Fruit fly (Drosophila melanogaster): ENCODE data around the gene Rubicon.

Rubicon gene

DNA sequence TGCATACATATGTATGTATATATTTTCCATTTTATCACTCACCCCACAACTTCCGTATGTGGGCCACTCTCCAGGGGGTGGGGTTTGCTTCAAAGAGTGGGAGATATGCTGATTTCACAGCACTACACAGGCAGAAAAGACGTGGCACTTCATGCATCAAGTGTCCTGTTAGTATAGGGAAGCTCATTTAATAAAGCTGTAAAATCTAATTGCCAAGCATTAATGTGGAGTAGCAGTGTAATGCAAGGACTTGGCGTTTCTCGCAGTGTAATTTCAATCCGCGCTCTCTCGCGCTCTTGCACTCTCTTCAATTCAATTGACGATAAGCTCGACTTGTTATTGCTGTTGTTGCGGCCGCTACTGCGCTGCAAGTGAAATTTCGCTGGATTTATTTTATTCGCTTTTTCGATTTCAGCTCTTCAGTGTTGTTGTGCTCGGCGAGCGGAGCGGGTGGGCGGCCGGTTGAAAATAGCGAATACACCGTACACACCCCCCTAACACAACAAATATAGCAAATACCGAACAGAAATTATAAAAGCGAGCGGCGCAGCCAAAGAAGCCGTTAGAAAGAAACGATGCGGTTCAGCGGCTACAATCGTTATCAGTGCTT is 32.5 kb downstream of the Rubicon start, which contains the start of gene Hexo2 (continued):
- peak; percentile 98 for TF ChIP-seq Drgx (GFP tag; IDR thresholded peaks at IDR 0.05)
- peak; percentile 73 for TF ChIP-seq CG15073 (GFP tag; optimal IDR thresholded peaks at IDR 0.05)
- TF ChIP-seq CG14965 (GFP tag; optimal IDR thresholded peaks at IDR 0.05; ENCODE audit: borderline replicate concordance) = peak; percentile 80
- TF ChIP-seq Ets97D (GFP tag; optimal IDR thresholded peaks at IDR 0.05) = peak; percentile 61
- TF ChIP-seq Med (GFP tag) = peak; percentile 99
- TF ChIP-seq CG32772 (GFP tag; IDR thresholded peaks at IDR 0.05) = peak; percentile 97
- TF ChIP-seq CG2120 (GFP tag; optimal IDR thresholded peaks at IDR 0.05) = peak; percentile 82
- peak; percentile 59 for TF ChIP-seq kni (GFP tag; optimal IDR thresholded peaks at IDR 0.05)
- peak; percentile 86 for TF ChIP-seq CG12236 (GFP tag; optimal IDR thresholded peaks at IDR 0.05)
- peak; percentile 85 for TF ChIP-seq CG11696 (GFP tag; IDR thresholded peaks at IDR 0.05)
- no peak for TF ChIP-seq unc-4 (GFP tag; IDR thresholded peaks at IDR 0.05; ENCODE audit: partially characterized antibody)
- no peak for TF ChIP-seq bbx (GFP tag; IDR thresholded peaks at IDR 0.05; ENCODE audit: partially characterized antibody)
- no peak for TF ChIP-seq B-H2 (GFP tag; optimal IDR thresholded peaks at IDR 0.05)
- TF ChIP-seq CG12299 (tag; optimal IDR thresholded peaks at IDR 0.05) = peak; percentile 69
- TF ChIP-seq dmrt11E (tag; optimal IDR thresholded peaks at IDR 0.05) = peak; percentile 83
- peak; percentile 63 for TF ChIP-seq slou (GFP tag; optimal IDR thresholded peaks at IDR 0.05)
- peak; percentile 83 for TF ChIP-seq NC2α (GFP tag; optimal IDR thresholded peaks at IDR 0.05)
- peak; percentile 67 for TF ChIP-seq Vsx1 (GFP tag; optimal IDR thresholded peaks at IDR 0.05)

DNA sequence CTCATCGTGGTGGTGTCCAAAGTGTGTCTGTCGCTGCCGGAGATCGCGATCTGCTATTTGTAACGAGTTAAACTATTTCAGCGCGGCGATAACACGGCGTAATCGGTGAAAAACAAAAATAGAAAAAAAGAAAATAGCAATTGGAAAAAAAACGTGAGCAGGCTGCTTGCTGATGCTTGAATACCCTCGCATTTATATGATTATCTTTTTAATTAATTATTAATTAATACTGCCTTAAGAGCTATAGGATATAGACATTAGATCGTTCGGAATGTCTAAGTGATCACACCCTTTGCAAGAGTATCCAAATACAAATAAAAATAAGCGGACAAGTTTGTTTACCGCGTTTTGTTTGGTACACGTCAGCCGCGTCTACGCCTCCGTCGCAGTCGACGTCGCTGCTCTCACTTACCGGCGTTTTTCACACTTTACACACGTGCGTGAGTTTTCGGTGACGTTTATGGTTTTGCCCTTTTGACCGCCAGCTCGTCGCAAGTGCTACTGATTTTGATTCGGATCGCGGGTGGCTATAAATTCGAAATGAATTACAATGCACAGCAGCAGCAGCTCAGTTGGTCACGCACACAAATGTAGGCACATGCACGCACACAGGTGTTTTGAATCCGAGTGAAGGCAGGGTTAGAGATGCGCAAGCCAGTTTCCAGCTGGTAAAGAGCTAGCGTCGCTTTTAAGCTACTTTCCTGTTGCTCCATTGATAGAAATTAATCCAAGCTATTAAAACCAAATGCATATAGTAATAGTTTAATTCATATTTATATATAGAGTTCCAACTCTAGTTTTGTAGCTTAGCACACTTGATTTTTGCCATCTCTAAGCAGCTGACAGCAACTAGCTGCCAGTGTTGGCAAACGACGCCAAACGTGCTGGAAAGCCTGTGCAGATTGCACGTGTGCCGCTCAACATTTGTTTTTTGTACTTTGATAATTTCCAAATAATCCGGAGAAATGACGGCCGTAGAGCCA is 37.5 kb downstream of the Rubicon start, which contains the start of the genes CG2004 and CG1785:
TSS of gene CG2004 (minus strand) at position 861 of the 983 bp plus-strand sequence.
TSS of gene CG1785 (plus strand) at position 873 of the 983 bp plus-strand sequence.
- TF ChIP-seq da (GFP tag; optimal IDR thresholded peaks at IDR 0.05) (peak; percentile 69), Gug (GFP tag; IDR thresholded peaks at IDR 0.05) (peak; percentile 94), NFAT (GFP tag; IDR thresholded peaks at IDR 0.05) (peak; percentile 88), Trl (optimal IDR thresholded peaks at IDR 0.05) (no peak), Trl (GFP tag; optimal IDR thresholded peaks at IDR 0.05) (peak; percentile 83), org-1 (GFP tag; optimal IDR thresholded peaks at IDR 0.05) (peak; percentile 77), Atf3 (GFP tag; optimal IDR thresholded peaks at IDR 0.05) (peak; percentile 83), CG6175 (GFP tag; IDR thresholded peaks at IDR 0.05) (peak; percentile 82), gsb-n (tag; optimal IDR thresholded peaks at IDR 0.05) (peak; percentile 82), CG34376 (GFP tag; optimal IDR thresholded peaks at IDR 0.05) (peak; percentile 81), HLH54F (GFP tag; optimal IDR thresholded peaks at IDR 0.05) (peak; percentile 87), Lim3 (GFP tag; IDR thresholded peaks at IDR 0.05) (peak; percentile 81), cato (GFP tag; optimal IDR thresholded peaks at IDR 0.05; ENCODE audit: borderline replicate concordance) (peak; percentile 84), CG7556 (GFP tag; optimal IDR thresholded peaks at IDR 0.05) (peak; percentile 92), ase (GFP tag; IDR thresholded peaks at IDR 0.05) (peak; percentile 94), CG4820 (GFP tag; optimal IDR thresholded peaks at IDR 0.05) (peak; percentile 89), CG32767 (GFP tag; IDR thresholded peaks at IDR 0.05) (peak; percentile 82), gcm (GFP tag; optimal IDR thresholded peaks at IDR 0.05) (peak; percentile 82), CG30020 (tag; optimal IDR thresholded peaks at IDR 0.05) (peak; percentile 71), CG15601 (tag; optimal IDR thresholded peaks at IDR 0.05) (peak; percentile 77), CG12155 (GFP tag; optimal IDR thresholded peaks at IDR 0.05) (peak; percentile 90), Lhr (GFP tag; optimal IDR thresholded peaks at IDR 0.05) (peak; percentile 73), CG17912 (GFP tag; optimal IDR thresholded peaks at IDR 0.05) (peak; percentile 66), Bdp1 (GFP tag; optimal IDR thresholded peaks at IDR 0.05) (peak; percentile 83), az2 (GFP tag; optimal IDR thresholded peaks at IDR 0.05) (peak; percentile 93), Poxn (GFP tag; IDR thresholded peaks at IDR 0.05) (peak; percentile 74), otp (GFP tag; IDR thresholded peaks at IDR 0.05) (peak; percentile 82; the same call in 2 of the 3 replicates), Drgx (GFP tag; IDR thresholded peaks at IDR 0.05) (peak; percentile 82), slbo (GFP tag; IDR thresholded peaks at IDR 0.05) (peak; percentile 96), kni (GFP tag; optimal IDR thresholded peaks at IDR 0.05) (peak; percentile 89), corto (GFP tag; optimal IDR thresholded peaks at IDR 0.05) (no peak)
